Fruit fly (Drosophila melanogaster) whole organism, embryonic: ENCODE data around the gene Dop1R2.

Source experiments
- B-H2 ChIP-seq: fragments of 200-800 bp; sonication (Bioruptor generic); optimal IDR thresholded peaks from 2 replicates; lab custom pipeline; 2018; ENCODE audit warnings: missing biosample characterization, mild to moderate bottlenecking, missing genetic modification characterization
- BtbVII ChIP-seq: fragments of 200-800 bp; sonication (Bioruptor generic); optimal IDR thresholded peaks from 3 replicates; lab custom pipeline; 2017; ENCODE audit warnings: missing biosample characterization, mild to moderate bottlenecking, missing genetic modification characterization
- CG12219 ChIP-seq: fragments of 200-800 bp; sonication (Bioruptor generic); optimal IDR thresholded peaks from 3 replicates; lab custom pipeline; 2018; ENCODE audit warnings: missing biosample characterization, mild to moderate bottlenecking, missing genetic modification characterization
- CG12299 ChIP-seq: fragments of 200-800 bp; sonication (Bioruptor generic); optimal IDR thresholded peaks from 2 replicates; lab custom pipeline; 2018; ENCODE audit warnings: missing biosample characterization, mild to moderate bottlenecking, missing genetic modification characterization
- CG13296 ChIP-seq: fragments of 200-800 bp; sonication (Bioruptor generic); optimal IDR thresholded peaks from 3 replicates; lab custom pipeline; 2018; ENCODE audit warnings: missing biosample characterization, mild to moderate bottlenecking, missing genetic modification characterization
- CG13624 ChIP-seq: fragments of 200-800 bp; sonication (Bioruptor generic); optimal IDR thresholded peaks from 2 replicates; lab custom pipeline; 2016; ENCODE audit warnings: missing biosample characterization, missing genetic modification characterization
- CG14441 ChIP-seq: fragments of 200-800 bp; sonication (Bioruptor generic); IDR thresholded peaks from 2 replicates; pipeline ENCODE4 v1.3.6; 2022; ENCODE audit warnings: missing biosample characterization, missing genetic modification characterization
- CG15073 ChIP-seq: fragments of 200-800 bp; sonication (Bioruptor generic); optimal IDR thresholded peaks from 2 replicates; lab custom pipeline; 2016; ENCODE audit warnings: missing biosample characterization, missing genetic modification characterization
- CG17359 ChIP-seq: fragments of 200-800 bp; sonication (Bioruptor generic); optimal IDR thresholded peaks from 3 replicates; lab custom pipeline; 2018; ENCODE audit warnings: missing biosample characterization, mild to moderate bottlenecking, missing genetic modification characterization, moderate library complexity
- CG31224 ChIP-seq: fragments of 200-800 bp; sonication (Bioruptor generic); IDR thresholded peaks from 2 replicates; pipeline ENCODE4 v1.3.6; 2022; ENCODE audit warnings: missing biosample characterization, missing genetic modification characterization
- CG31441 ChIP-seq: fragments of 200-800 bp; sonication (Bioruptor generic); IDR thresholded peaks from 2 replicates; pipeline ENCODE4 v1.3.6; 2022; ENCODE audit warnings: missing biosample characterization, missing genetic modification characterization
- CG32767 ChIP-seq: fragments of 200-800 bp; sonication (Bioruptor generic); IDR thresholded peaks from 2 replicates; pipeline ENCODE4 v1.3.6; 2022; ENCODE audit warnings: missing biosample characterization, missing genetic modification characterization
- CG34376 ChIP-seq: fragments of 200-800 bp; sonication (Bioruptor generic); optimal IDR thresholded peaks from 2 replicates; lab custom pipeline; 2018; ENCODE audit warnings: missing biosample characterization, mild to moderate bottlenecking, missing genetic modification characterization
- CG34422 ChIP-seq: fragments of 200-800 bp; sonication (Bioruptor generic); IDR thresholded peaks from 3 replicates; pipeline ENCODE4 v1.3.6; 2022; ENCODE audit warnings: missing biosample characterization, missing genetic modification characterization
- CG42726 ChIP-seq: fragments of 200-800 bp; sonication (Bioruptor generic); IDR thresholded peaks from 2 replicates; pipeline ENCODE4 v1.3.6; 2022; ENCODE audit warnings: missing biosample characterization, missing genetic modification characterization; ENCODE audit not compliant: partially characterized antibody
- CG7786 ChIP-seq: fragments of 200-800 bp; sonication (Bioruptor generic); optimal IDR thresholded peaks from 2 replicates; lab custom pipeline; 2016; ENCODE audit warnings: missing biosample characterization, missing genetic modification characterization
- CG7987 ChIP-seq: fragments of 200-800 bp; sonication (Bioruptor generic); optimal IDR thresholded peaks from 2 replicates; lab custom pipeline; 2018; ENCODE audit warnings: missing biosample characterization, mild to moderate bottlenecking, missing genetic modification characterization, moderate library complexity
- CG8089 ChIP-seq: fragments of 200-800 bp; sonication (Bioruptor generic); optimal IDR thresholded peaks from 3 replicates; lab custom pipeline; 2016; ENCODE audit warnings: missing biosample characterization, missing genetic modification characterization
- CG8290 ChIP-seq, 3 experiments: fragments of 200-800 bp; sonication (Bioruptor generic); optimal IDR thresholded peaks; 2 replicates each; lab custom pipeline; 2016 to 2019; ENCODE audit warnings: missing biosample characterization in 3 of 3, missing genetic modification characterization in 3 of 3, mild to moderate bottlenecking in 2 of 3, moderate library complexity in 1 of 3
- CoRest ChIP-seq: fragments of 200-800 bp; sonication (Bioruptor generic); optimal IDR thresholded peaks from 3 replicates; lab custom pipeline; 2018; ENCODE audit warnings: missing biosample characterization, mild to moderate bottlenecking, missing genetic modification characterization, moderate library complexity
- Dbx ChIP-seq: fragments of 200-800 bp; sonication (Bioruptor generic); IDR thresholded peaks from 3 replicates; pipeline ENCODE4 v1.3.6; 2022; ENCODE audit warnings: missing biosample characterization, missing genetic modification characterization
- Dfd ChIP-seq, 2 experiments: fragments of >200 bp; optimal IDR thresholded peaks; 2 replicates each; lab custom pipeline; 2017; ENCODE audit warnings: missing biosample characterization in 2 of 2, missing genetic modification characterization in 2 of 2
- Dip3 ChIP-seq: fragments of 200-800 bp; sonication (Bioruptor generic); optimal IDR thresholded peaks from 3 replicates; lab custom pipeline; 2016; ENCODE audit warnings: missing biosample characterization, missing genetic modification characterization
- Drgx ChIP-seq: fragments of 200-800 bp; sonication (Bioruptor generic); IDR thresholded peaks from 2 replicates; pipeline ENCODE4 v1.3.6; 2022; ENCODE audit warnings: missing biosample characterization, missing genetic modification characterization
- Hey ChIP-seq: fragments of 200-800 bp; sonication (Bioruptor generic); optimal IDR thresholded peaks from 3 replicates; lab custom pipeline; 2018; ENCODE audit warnings: missing biosample characterization, mild to moderate bottlenecking, missing genetic modification characterization
- Hr51 ChIP-seq, 2 experiments: fragments of 200-800 bp; sonication (Bioruptor generic); optimal IDR thresholded peaks; 2 replicates in 1 of 2; 3 replicates in 1 of 2; lab custom pipeline; 2016 to 2018; ENCODE audit warnings: missing biosample characterization in 2 of 2, missing genetic modification characterization in 2 of 2, mild to moderate bottlenecking in 1 of 2, moderate library complexity in 1 of 2
- Hr78 ChIP-seq, 2 experiments: fragments of 200-800 bp in 1 of 2; fragments of >200 bp in 1 of 2; sonication (Bioruptor generic) in 1 of 2; optimal IDR thresholded peaks; 2 replicates each; lab custom pipeline; 2017 to 2019; ENCODE audit warnings: missing biosample characterization in 2 of 2, missing genetic modification characterization in 2 of 2, mild to moderate bottlenecking in 1 of 2, moderate library complexity in 1 of 2
- Med ChIP-seq: fragments of 200-800 bp; sonication (Bioruptor generic); peaks from one replicate; lab custom pipeline; 2016; ENCODE audit warnings: missing biosample characterization, missing genetic modification characterization, mild to moderate bottlenecking, inconsistent platforms, moderate library complexity
- Scr ChIP-seq: fragments of 200-800 bp; sonication (Bioruptor generic); IDR thresholded peaks from 2 replicates; pipeline ENCODE4 v1.3.6; 2022; ENCODE audit warnings: missing biosample characterization, missing genetic modification characterization; ENCODE audit not compliant: partially characterized antibody
- Taf1 ChIP-seq: fragments of 200-800 bp; sonication (Bioruptor generic); IDR thresholded peaks from 2 replicates; pipeline ENCODE4 v1.3.6; 2022; ENCODE audit warnings: missing biosample characterization, missing genetic modification characterization
- Vsx1 ChIP-seq: fragments of 200-800 bp; sonication (Bioruptor generic); optimal IDR thresholded peaks from 2 replicates; lab custom pipeline; 2017; ENCODE audit warnings: missing biosample characterization, mild to moderate bottlenecking, missing genetic modification characterization, missing genetic modification reagents
- ash1 ChIP-seq: fragments of 200-800 bp; sonication (Bioruptor generic); optimal IDR thresholded peaks from 2 replicates; lab custom pipeline; 2018; ENCODE audit warnings: missing biosample characterization, mild to moderate bottlenecking, missing genetic modification characterization
- caup ChIP-seq: fragments of 200-800 bp; sonication (Bioruptor generic); optimal IDR thresholded peaks from 3 replicates; lab custom pipeline; 2017; ENCODE audit warnings: missing biosample characterization, mild to moderate bottlenecking, missing genetic modification characterization, moderate library complexity; ENCODE audit not compliant: severe bottlenecking
- cwo ChIP-seq: fragments of 200-800 bp; sonication (Bioruptor generic); optimal IDR thresholded peaks from 3 replicates; lab custom pipeline; 2017; ENCODE audit warnings: missing biosample characterization, missing genetic modification characterization, mild to moderate bottlenecking, moderate library complexity, missing genetic modification reagents
- dysf ChIP-seq: fragments of 200-800 bp; sonication (Bioruptor generic); IDR thresholded peaks from 3 replicates; pipeline ENCODE4 v1.3.6; 2022; ENCODE audit warnings: missing biosample characterization, missing genetic modification characterization
- grau ChIP-seq: fragments of 200-800 bp; optimal IDR thresholded peaks from 3 replicates; lab custom pipeline; 2019; ENCODE audit warnings: missing biosample characterization, mild to moderate bottlenecking, missing genetic modification characterization, moderate library complexity
- grn ChIP-seq: fragments of 200-800 bp; sonication (Bioruptor generic); optimal IDR thresholded peaks from 3 replicates; lab custom pipeline; 2017; ENCODE audit warnings: missing biosample characterization, missing genetic modification characterization
- kay ChIP-seq: fragments of 200-800 bp; sonication (Bioruptor generic); optimal IDR thresholded peaks from 2 replicates; lab custom pipeline; 2016; ENCODE audit warnings: missing biosample characterization, missing genetic modification characterization
- mirr ChIP-seq: fragments of 200-800 bp; sonication (Bioruptor generic); optimal IDR thresholded peaks from 3 replicates; lab custom pipeline; 2018; ENCODE audit warnings: missing biosample characterization, mild to moderate bottlenecking, missing genetic modification characterization
- mld ChIP-seq: fragments of 200-800 bp; sonication (Bioruptor generic); IDR thresholded peaks from 3 replicates; pipeline ENCODE4 v1.3.6; 2022; ENCODE audit warnings: missing biosample characterization, missing genetic modification characterization; ENCODE audit not compliant: partially characterized antibody
- nerfin-2 ChIP-seq: fragments of 200-800 bp; sonication (Bioruptor generic); IDR thresholded peaks from 2 replicates; pipeline ENCODE4 v1.3.6; 2022; ENCODE audit warnings: missing biosample characterization, missing genetic modification characterization; ENCODE audit not compliant: partially characterized antibody
- odd ChIP-seq: fragments of 200-800 bp; sonication (Bioruptor generic); optimal IDR thresholded peaks from 2 replicates; lab custom pipeline; 2017; ENCODE audit warnings: missing biosample characterization, mild to moderate bottlenecking, missing genetic modification characterization
- rib ChIP-seq: fragments of 200-800 bp; sonication (Bioruptor generic); IDR thresholded peaks from 2 replicates; pipeline ENCODE4 v1.3.6; 2022; ENCODE audit warnings: missing biosample characterization, missing genetic modification characterization
- row ChIP-seq: fragments of 200-800 bp; sonication (Bioruptor generic); IDR thresholded peaks from 3 replicates; pipeline ENCODE4 v1.3.6; 2022; ENCODE audit warnings: missing biosample characterization, missing genetic modification characterization
- sim ChIP-seq: fragments of 200-800 bp; sonication (Bioruptor generic); IDR thresholded peaks from 2 replicates; pipeline ENCODE4 v1.3.6; 2022; ENCODE audit warnings: missing biosample characterization, missing genetic modification characterization
- slp2 ChIP-seq: fragments of 200-800 bp; sonication (Bioruptor generic); optimal IDR thresholded peaks from 2 replicates; lab custom pipeline; 2016; ENCODE audit warnings: missing biosample characterization, missing genetic modification characterization
- twi ChIP-seq: fragments of 200-800 bp; optimal IDR thresholded peaks from 2 replicates; lab custom pipeline; 2019; ENCODE audit warnings: missing biosample characterization, mild to moderate bottlenecking, missing genetic modification characterization, moderate library complexity
- wek ChIP-seq: fragments of 200-800 bp; sonication (Bioruptor generic); optimal IDR thresholded peaks from 3 replicates; lab custom pipeline; 2018; ENCODE audit warnings: missing biosample characterization, mild to moderate bottlenecking, missing genetic modification characterization, moderate library complexity

The Dop1R2 gene

dm6 chr3R:29620712-29621479 is 38.9 kb downstream of the Dop1R2 start (continued):
- TF ChIP-seq CG8290 (GFP tag; optimal IDR thresholded peaks at IDR 0.05; lab: Kevin White, UChicago) (no peak), CG8290 (tag; optimal IDR thresholded peaks at IDR 0.05; lab: Kevin White, UChicago) (peak in 1 of 2 experiments; percentile 22), Hr78 (GFP tag; optimal IDR thresholded peaks at IDR 0.05; lab: Kevin White, UChicago) (peak in 1 of 2 experiments; percentile 92), nerfin-2 (GFP tag; lab: Robert Waterston, UW) (no peak), Taf1 (no peak), CG7786 (GFP tag; lab: Kevin White, UChicago) (no peak), CG17359 (tag; lab: Kevin White, UChicago) (no peak), odd (peak; percentile 17), slp2 (no peak), grau (tag; lab: Kevin White, UChicago) (peak; percentile 67), Dbx (GFP tag; lab: Robert Waterston, UW) (0 out of 3 replicates have a peak, but pooled peaks have one; percentile 20), Vsx1 (GFP tag; lab: Kevin White, UChicago) (peak; percentile 16), CG13296 (GFP tag; lab: Kevin White, UChicago) (peak; percentile 51), CG13624 (GFP tag; lab: Kevin White, UChicago) (no peak), grn (GFP tag; lab: Kevin White, UChicago) (peak; percentile 85), CG32767 (GFP tag; lab: Robert Waterston, UW) (no peak), BtbVII (GFP tag; lab: Kevin White, UChicago) (peak; percentile 55), kay (GFP tag; lab: Kevin White, UChicago) (no peak), Hr51 (GFP tag; optimal IDR thresholded peaks at IDR 0.05; lab: Kevin White, UChicago) (peak in 1 of 2 experiments; percentile 9), row (peak; percentile 51; the same call in 2 of the 3 replicates), Dip3 (GFP tag; lab: Kevin White, UChicago) (no peak), Drgx (GFP tag; lab: Robert Waterston, UW) (0 out of 2 replicates have a peak, but pooled peaks have one; percentile 11), CG34422 (GFP tag; lab: Robert Waterston, UW) (no peak), CG7987 (GFP tag; lab: Kevin White, UChicago) (peak; percentile 13), CG31441 (GFP tag; lab: Robert Waterston, UW) (no peak), ash1 (no peak), wek (GFP tag; lab: Kevin White, UChicago) (peak; percentile 12), cwo (GFP tag; lab: Kevin White, UChicago) (peak; percentile 56), Hey (tag; lab: Kevin White, UChicago) (peak; percentile 71), CG14441 (GFP tag; lab: Robert Waterston, UW) (no peak), CG12219 (GFP tag; lab: Kevin White, UChicago) (peak; percentile 4), CG42726 (GFP tag; lab: Robert Waterston, UW) (no peak), Scr (no peak), CG12299 (no peak), twi (peak; percentile 34), CG31224 (GFP tag; lab: Robert Waterston, UW) (0 out of 2 replicates have a peak, but pooled peaks have one; percentile 17), CG15073 (GFP tag; lab: Kevin White, UChicago) (no peak), dysf (GFP tag; lab: Robert Waterston, UW) (no peak), sim (GFP tag; lab: Robert Waterston, UW) (no peak), caup (GFP tag; lab: Kevin White, UChicago) (peak; percentile 29), mld (no peak), rib (GFP tag; lab: Robert Waterston, UW) (peak; percentile 61; the same call in 1 of the 2 replicates), Dfd (GFP tag; optimal IDR thresholded peaks at IDR 0.05; lab: Kevin White, UChicago) (no peak), CG8089 (GFP tag; lab: Kevin White, UChicago) (no peak), Med (peak; percentile 74), CG34376 (GFP tag; lab: Kevin White, UChicago) (peak; percentile 88), CoRest (tag; lab: Kevin White, UChicago) (no peak), mirr (peak; percentile 97), B-H2 (GFP tag; lab: Kevin White, UChicago) (no peak)
